Worm (Caenorhabditis elegans): ENCODE data around the gene Y53G8AM.6.
A peak's percentile ranks its signal among the peaks of the same experiment; 100 is the strongest.

Gene Y53G8AM.6

ce11 chrIII:3294283-3294793 is 34.7 kb upstream of the Y53G8AM.6 start, which contains the start of the genes Y53G8AR.8 and Y53G8AR.6:
Gene Y53G8AR.8, minus strand, starts transcription at chrIII:3294330.
Gene Y53G8AR.6, plus strand, starts transcription at chrIII:3294743.
- TF ChIP-seq lin-35 (GFP tag; optimal IDR thresholded peaks at IDR 0.05) (peak; percentile 38 to 45), ceh-82 (tag; optimal IDR thresholded peaks at IDR 0.05) (no peak), nhr-90 (tag; optimal IDR thresholded peaks at IDR 0.05; ENCODE audit: poor library complexity) (no peak), nhr-77 (tag; optimal IDR thresholded peaks at IDR 0.05) (no peak), snpc-4 (tag; optimal IDR thresholded peaks at IDR 0.05) (no peak), pag-3 (tag; optimal IDR thresholded peaks at IDR 0.05; ENCODE audit: borderline replicate concordance, insufficient read depth) (no peak), efl-3 (GFP tag; optimal IDR thresholded peaks at IDR 0.05) (no peak), fkh-10 (GFP tag; optimal IDR thresholded peaks at IDR 0.05) (no peak), fkh-4 (tag; optimal IDR thresholded peaks at IDR 0.05; ENCODE audit: borderline replicate concordance) (no peak), fos-1 (tag; optimal IDR thresholded peaks at IDR 0.05) (no peak), nhr-237 (tag; optimal IDR thresholded peaks at IDR 0.05) (no peak), fkh-8 (tag; optimal IDR thresholded peaks at IDR 0.05) (no peak), ztf-4 (tag; optimal IDR thresholded peaks at IDR 0.05) (no peak), egl-27 (tag; optimal IDR thresholded peaks at IDR 0.05) (no peak), nhr-20 (tag; optimal IDR thresholded peaks at IDR 0.05) (no peak), nhr-19 (GFP tag; conservative IDR thresholded peaks at IDR 0.05) (0 out of 2 replicates have a peak, but pooled peaks have one; percentile 3), sup-37 (GFP tag; optimal IDR thresholded peaks at IDR 0.05) (no peak), pqm-1 (tag; optimal IDR thresholded peaks at IDR 0.05) (no peak), vab-15 (tag; optimal IDR thresholded peaks at IDR 0.05) (no peak), rnt-1 (tag; optimal IDR thresholded peaks at IDR 0.05) (no peak), aly-2 (tag; optimal IDR thresholded peaks at IDR 0.05) (no peak), snu-23 (GFP tag; optimal IDR thresholded peaks at IDR 0.05) (peak; percentile 39), lin-14 (GFP tag; optimal IDR thresholded peaks at IDR 0.05) (no peak), elt-2 (tag; optimal IDR thresholded peaks at IDR 0.05) (no peak), aha-1 (tag; optimal IDR thresholded peaks at IDR 0.05) (no peak), ets-5 (GFP tag; IDR thresholded peaks at IDR 0.05) (no peak), ceh-90 (tag; optimal IDR thresholded peaks at IDR 0.05) (no peak), skn-1 (tag; optimal IDR thresholded peaks at IDR 0.05) (peak; percentile 1), nhr-28 (tag; optimal IDR thresholded peaks at IDR 0.05) (no peak), isw-1 (GFP tag; IDR thresholded peaks at IDR 0.05) (peak; percentile 25; the same call in 1 of the 2 replicates), nhr-76 (tag; optimal IDR thresholded peaks at IDR 0.05) (no peak), dsc-1 (tag; optimal IDR thresholded peaks at IDR 0.05) (no peak), ama-1 (optimal IDR thresholded peaks at IDR 0.05) (no peak), hlh-17 (GFP tag; optimal IDR thresholded peaks at IDR 0.05; ENCODE audit: borderline replicate concordance) (no peak), ztf-11 (tag; optimal IDR thresholded peaks at IDR 0.05) (no peak), mef-2 (tag; optimal IDR thresholded peaks at IDR 0.05) (no peak), lir-3 (tag; optimal IDR thresholded peaks at IDR 0.05; ENCODE audit: poor library complexity) (no peak), zip-4 (GFP tag; optimal IDR thresholded peaks at IDR 0.05) (no peak), irx-1 (tag; optimal IDR thresholded peaks at IDR 0.05) (no peak), xbp-1 (tag; optimal IDR thresholded peaks at IDR 0.05) (peak; percentile 1), C04F5.9 (tag; optimal IDR thresholded peaks at IDR 0.05) (no peak), unc-62 (GFP tag; optimal IDR thresholded peaks at IDR 0.05) (no peak), ceh-63 (GFP tag; optimal IDR thresholded peaks at IDR 0.05) (no peak), tbx-2 (tag; optimal IDR thresholded peaks at IDR 0.05) (peak; percentile 18), nhr-11 (tag; optimal IDR thresholded peaks at IDR 0.05) (no peak), unc-86 (tag; optimal IDR thresholded peaks at IDR 0.05) (no peak), blmp-1 (tag; optimal IDR thresholded peaks at IDR 0.05) (peak; percentile 25), nhr-71 (tag; optimal IDR thresholded peaks at IDR 0.05) (no peak), nhr-47 (tag; optimal IDR thresholded peaks at IDR 0.05) (no peak), unc-98 (GFP tag; IDR thresholded peaks at IDR 0.05) (no peak), zag-1 (tag; optimal IDR thresholded peaks at IDR 0.05) (no peak), hpl-2 (GFP tag; optimal IDR thresholded peaks at IDR 0.05) (no peak), mep-1 (tag; optimal IDR thresholded peaks at IDR 0.05) (peak; percentile 55)
